Worm (Caenorhabditis elegans) whole organism, late embryonic: ENCODE data around the gene Y46G5A.47.
A peak's percentile ranks its signal among the peaks of the same experiment; 100 is the strongest.

Source experiments
- F13H6.1 ChIP-seq: sonication (generic microtip); optimal IDR thresholded peaks from 2 replicates; lab custom pipeline; 2016; ENCODE audit warnings: missing genetic modification characterization, missing compliant biosample characterization
- ahr-1 ChIP-seq: sonication (generic microtip); optimal IDR thresholded peaks from 2 replicates; lab custom pipeline; 2016; ENCODE audit warnings: missing genetic modification characterization, missing compliant biosample characterization
- ama-1 ChIP-seq: fragments of 150-350 bp; optimal IDR thresholded peaks from 2 replicates; lab custom pipeline; 2014
- ceh-19 ChIP-seq: fragments of 200-800 bp; sonication (Bioruptor generic); optimal IDR thresholded peaks from 2 replicates; lab custom pipeline; 2018; ENCODE audit warnings: mild to moderate bottlenecking, missing genetic modification characterization, missing compliant biosample characterization
- ceh-2 ChIP-seq: sonication (generic microtip); optimal IDR thresholded peaks from 2 replicates; lab custom pipeline; 2016; ENCODE audit warnings: missing genotype, missing genetic modification characterization, missing compliant biosample characterization
- ceh-31 ChIP-seq: sonication (generic microtip); optimal IDR thresholded peaks from 2 replicates; lab custom pipeline; 2016; ENCODE audit warnings: missing genetic modification characterization, missing compliant biosample characterization
- ceh-34 ChIP-seq: sonication (generic microtip); optimal IDR thresholded peaks from 2 replicates; lab custom pipeline; 2016; ENCODE audit warnings: mild to moderate bottlenecking, missing genetic modification characterization, missing compliant biosample characterization
- ceh-6 ChIP-seq: fragments of 200-800 bp; sonication (Bioruptor generic); optimal IDR thresholded peaks from 2 replicates; lab custom pipeline; 2018; ENCODE audit warnings: mild to moderate bottlenecking, missing genetic modification characterization, missing compliant biosample characterization
- dve-1 ChIP-seq: sonication (generic microtip); optimal IDR thresholded peaks from 2 replicates; lab custom pipeline; 2017; ENCODE audit warnings: antibody characterized with exemption, mild to moderate bottlenecking, missing genetic modification characterization, missing compliant biosample characterization
- elt-2 ChIP-seq: sonication (generic microtip); optimal IDR thresholded peaks from 2 replicates; lab custom pipeline; 2016; ENCODE audit warnings: missing genetic modification reagents, missing genetic modification characterization, missing compliant biosample characterization
- ets-4 ChIP-seq: sonication (generic microtip); optimal IDR thresholded peaks from 2 replicates; lab custom pipeline; 2016; ENCODE audit warnings: missing genetic modification characterization, missing compliant biosample characterization
- fax-1 ChIP-seq: sonication (generic microtip); optimal IDR thresholded peaks from 2 replicates; lab custom pipeline; 2016; ENCODE audit warnings: missing genotype, missing genetic modification characterization, missing compliant biosample characterization
- hlh-15 ChIP-seq: sonication (generic microtip); optimal IDR thresholded peaks from 2 replicates; lab custom pipeline; 2016; ENCODE audit warnings: missing genetic modification characterization, missing compliant biosample characterization
- hlh-30 ChIP-seq: sonication (generic microtip); optimal IDR thresholded peaks from 2 replicates; lab custom pipeline; 2017; ENCODE audit warnings: antibody characterized with exemption, missing genetic modification characterization, missing compliant biosample characterization; ENCODE audit not compliant: insufficient read depth
- hlh-6 ChIP-seq: sonication (generic microtip); optimal IDR thresholded peaks from 2 replicates; lab custom pipeline; 2016; ENCODE audit warnings: missing genotype, missing genetic modification characterization, missing compliant biosample characterization
- lim-6 ChIP-seq: sonication (generic microtip); optimal IDR thresholded peaks from 2 replicates; lab custom pipeline; 2016; ENCODE audit warnings: missing genetic modification characterization, missing compliant biosample characterization
- mec-3 ChIP-seq: sonication (generic microtip); optimal IDR thresholded peaks from 2 replicates; lab custom pipeline; 2016; ENCODE audit warnings: borderline replicate concordance, missing genetic modification characterization, missing compliant biosample characterization
- nfya-1 ChIP-seq: sonication (generic microtip); optimal IDR thresholded peaks from 2 replicates; lab custom pipeline; 2017; ENCODE audit warnings: missing genetic modification characterization, mild to moderate bottlenecking, missing compliant biosample characterization, antibody characterized with exemption, moderate library complexity
- nhr-232 ChIP-seq: sonication (generic microtip); optimal IDR thresholded peaks from 2 replicates; lab custom pipeline; 2016; ENCODE audit warnings: missing genetic modification characterization, missing compliant biosample characterization
- npax-4 ChIP-seq: sonication (generic microtip); optimal IDR thresholded peaks from 2 replicates; lab custom pipeline; 2016; ENCODE audit warnings: missing genetic modification characterization, missing compliant biosample characterization
- pag-3 ChIP-seq: sonication (generic microtip); optimal IDR thresholded peaks from 2 replicates; lab custom pipeline; 2016; ENCODE audit warnings: missing compliant biosample characterization, missing genetic modification characterization, borderline replicate concordance
- pat-9 ChIP-seq: fragments of 200-800 bp; sonication (Bioruptor generic); optimal IDR thresholded peaks from 2 replicates; lab custom pipeline; 2018; ENCODE audit warnings: mild to moderate bottlenecking, missing genetic modification characterization, moderate library complexity, missing compliant biosample characterization
- pqm-1 ChIP-seq: sonication (generic microtip); optimal IDR thresholded peaks from 2 replicates; lab custom pipeline; 2016; ENCODE audit warnings: missing genetic modification characterization, missing compliant biosample characterization
- ref-2 ChIP-seq: sonication (generic microtip); optimal IDR thresholded peaks from 2 replicates; lab custom pipeline; 2016; ENCODE audit warnings: missing genetic modification characterization, missing compliant biosample characterization
- rnt-1 ChIP-seq: sonication (generic microtip); optimal IDR thresholded peaks from 2 replicates; lab custom pipeline; 2016; ENCODE audit warnings: missing genetic modification characterization, missing compliant biosample characterization
- sox-2 ChIP-seq: fragments of 200-800 bp; sonication (Bioruptor generic); IDR thresholded peaks from 2 replicates; pipeline ENCODE4 v1.3.6; 2022; ENCODE audit warnings: missing genetic modification reagents, missing genetic modification characterization, missing compliant biosample characterization
- sox-4 ChIP-seq: sonication (generic microtip); optimal IDR thresholded peaks from 2 replicates; lab custom pipeline; 2017; ENCODE audit warnings: mild to moderate bottlenecking, missing genetic modification characterization, inconsistent platforms, missing compliant biosample characterization
- syd-9 ChIP-seq: sonication (generic microtip); optimal IDR thresholded peaks from 2 replicates; lab custom pipeline; 2016; ENCODE audit warnings: mild to moderate bottlenecking, missing genetic modification characterization, moderate library complexity, missing compliant biosample characterization
- ttx-3 ChIP-seq: sonication (generic microtip); optimal IDR thresholded peaks from 2 replicates; lab custom pipeline; 2016; ENCODE audit warnings: missing genetic modification reagents, missing genetic modification characterization, missing compliant biosample characterization
- unc-3 ChIP-seq, 2 experiments: fragments of 200-800 bp in 1 of 2; sonication (Bioruptor generic) in 1 of 2; sonication (generic microtip) in 1 of 2; conservative IDR thresholded peaks in 1 of 2; optimal IDR thresholded peaks in 1 of 2; 2 replicates each; pipeline versions ENCODE4 v1.3.6 to Lab custom; 2016 to 2022; ENCODE audit warnings: missing compliant biosample characterization in 2 of 2, missing genetic modification characterization in 2 of 2, missing genetic modification reagents in 1 of 2
- unc-42 ChIP-seq: sonication (generic microtip); optimal IDR thresholded peaks from 2 replicates; lab custom pipeline; 2016; ENCODE audit warnings: missing genotype, missing genetic modification characterization, missing compliant biosample characterization
- zip-5 ChIP-seq: sonication (generic microtip); optimal IDR thresholded peaks from 2 replicates; lab custom pipeline; 2016; ENCODE audit warnings: missing genetic modification characterization, missing compliant biosample characterization
- ztf-16 ChIP-seq: sonication (generic microtip); optimal IDR thresholded peaks from 2 replicates; lab custom pipeline; 2017; ENCODE audit warnings: missing genetic modification characterization, missing compliant biosample characterization

Gene Y46G5A.47

ce11 chrII:12808746-12809145 is 3.6 kb upstream of the Y46G5A.47 start:
- TF ChIP-seq ceh-19 (GFP tag; lab: Kevin White, UChicago) (no peak), sox-2 (GFP tag; lab: Robert Waterston, UW) (no peak), ceh-6 (GFP tag; lab: Kevin White, UChicago) (no peak), rnt-1 (tag; lab: Kevin White, UChicago) (no peak), ztf-16 (tag; lab: Kevin White, UChicago) (no peak), nhr-232 (tag; lab: Kevin White, UChicago) (no peak), nfya-1 (tag; lab: Kevin White, UChicago) (no peak), unc-42 (tag; lab: Kevin White, UChicago) (no peak), ahr-1 (no peak)
- TF ChIP-seq, all 69 proteins: peak for 0

- TF ChIP-seq ets-4 (tag; lab: Kevin White, UChicago) (no peak), pqm-1 (tag; lab: Kevin White, UChicago) (no peak), elt-2 (tag; lab: Kevin White, UChicago) (peak; percentile 76)
These were observed 1.6 kb upstream of the Y46G5A.47 start, which contains the start of gene spds-1 for ce11 chrII:12806602-12807182. Gene spds-1, plus strand, starts transcription at chrII:12806899.

- TF ChIP-seq hlh-6 (peak; percentile 60), npax-4 (tag; lab: Kevin White, UChicago) (no peak), nfya-1 (tag; lab: Kevin White, UChicago) (peak; percentile 30), sox-2 (GFP tag; lab: Robert Waterston, UW) (peak; percentile 16; the same call in 1 of the 2 replicates), ref-2 (tag; lab: Kevin White, UChicago) (peak; percentile 51), ceh-31 (tag; lab: Kevin White, UChicago) (peak; percentile 39), unc-3 (GFP tag; conservative IDR thresholded peaks at IDR 0.05; lab: Robert Waterston, UW) (no peak), unc-3 (tag; optimal IDR thresholded peaks at IDR 0.05; lab: Kevin White, UChicago) (no peak), unc-42 (tag; lab: Kevin White, UChicago) (peak; percentile 10), syd-9 (tag; lab: Kevin White, UChicago) (no peak)
These were observed 769 bp upstream of the Y46G5A.47 start for ce11 chrII:12805765-12806384.

- peak; percentile 24 for TF ChIP-seq rnt-1 (tag; lab: Kevin White, UChicago)
- TF ChIP-seq ttx-3 (tag; lab: Kevin White, UChicago), result no peak
- TF ChIP-seq pat-9, result no peak
- no peak for TF ChIP-seq sox-4 (tag; lab: Kevin White, UChicago)
- TF ChIP-seq mec-3 (tag; lab: Kevin White, UChicago), result no peak
- no peak for TF ChIP-seq pag-3 (tag; lab: Kevin White, UChicago)
- no peak for TF ChIP-seq ceh-34 (tag; lab: Kevin White, UChicago)
- no peak for TF ChIP-seq F13H6.1
- TF ChIP-seq hlh-30, result no peak
- no peak for TF ChIP-seq dve-1 (tag; lab: Kevin White, UChicago)
- no peak for TF ChIP-seq npax-4 (tag; lab: Kevin White, UChicago)
- no peak for TF ChIP-seq nhr-232 (tag; lab: Kevin White, UChicago)
- peak; percentile 2 for TF ChIP-seq nfya-1 (tag; lab: Kevin White, UChicago)
- TF ChIP-seq, all 69 proteins: peak for 2
These were observed 5.1 kb downstream of the Y46G5A.47 start for ce11 chrII:12799927-12800522.

ce11 chrII:12799364-12799763 is 5.7 kb downstream of the Y46G5A.47 start:
- TF ChIP-seq ceh-2 (no peak), lim-6 (tag; lab: Kevin White, UChicago) (no peak), ttx-3 (tag; lab: Kevin White, UChicago) (no peak), hlh-15 (tag; lab: Kevin White, UChicago) (no peak), ama-1 (lab: Kevin White, UChicago) (no peak), pag-3 (tag; lab: Kevin White, UChicago) (no peak), zip-5 (tag; lab: Kevin White, UChicago) (no peak), fax-1 (tag; lab: Kevin White, UChicago) (no peak)
